Worm (Caenorhabditis elegans): ENCODE results near the gene T26G10.3.
A peak's percentile ranks its signal among the peaks of the same experiment; 100 is the strongest.

DNA sequence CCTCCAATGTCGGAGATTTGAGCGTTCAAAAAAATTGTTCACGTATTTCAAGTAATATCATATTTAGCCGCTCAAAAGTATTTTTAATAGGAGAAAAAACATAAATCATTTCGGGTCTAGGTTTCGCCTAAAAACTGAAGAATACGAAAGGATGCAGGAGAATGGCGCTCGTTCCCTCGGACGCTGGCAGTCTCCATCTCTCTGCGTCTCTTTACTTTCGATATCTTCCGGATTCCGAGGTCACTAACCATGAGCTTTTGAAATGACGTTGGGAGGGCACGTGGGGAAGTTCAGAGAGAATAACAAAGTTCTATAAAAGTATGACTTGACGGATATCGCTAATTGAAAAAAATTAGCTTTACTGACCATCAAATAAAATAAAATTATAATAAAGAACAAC, 22.3 kb downstream of the T26G10.3 start:
- TF ChIP-seq unc-39 (tag; optimal IDR thresholded peaks at IDR 0.05) (no peak), nhr-237 (tag; optimal IDR thresholded peaks at IDR 0.05) (no peak), ceh-16 (tag; optimal IDR thresholded peaks at IDR 0.05) (no peak), nfya-1 (tag; optimal IDR thresholded peaks at IDR 0.05; ENCODE audit: insufficient read depth) (peak; percentile 34), ZK546.5 (tag; optimal IDR thresholded peaks at IDR 0.05) (no peak), nhr-76 (tag; optimal IDR thresholded peaks at IDR 0.05) (no peak), lsy-12 (tag; optimal IDR thresholded peaks at IDR 0.05) (no peak), pha-4 (tag; optimal IDR thresholded peaks at IDR 0.05) (no peak), snpc-4 (tag; optimal IDR thresholded peaks at IDR 0.05) (no peak), ama-1 (optimal IDR thresholded peaks at IDR 0.05) (no peak)

Data from whole organism, L3 larva.